Worm (Caenorhabditis elegans) whole organism, L4 larva: Measurements from ENCODE around the gene npp-15.
A peak's percentile ranks its signal among the peaks of the same experiment; 100 is the strongest.

ENCODE experiments used
- D1046.2 ChIP-seq: fragments of 200-800 bp; sonication (Bioruptor generic); IDR thresholded peaks from 2 replicates; pipeline ENCODE4 v1.3.6; 2022; ENCODE audit warnings: missing genetic modification characterization, missing compliant biosample characterization
- F26F4.8 ChIP-seq: fragments of 200-800 bp; sonication (Bioruptor generic); conservative IDR thresholded peaks from 2 replicates; pipeline ENCODE4 v1.3.6; 2022; ENCODE audit warnings: missing genetic modification characterization, missing compliant biosample characterization
- F44E2.7 ChIP-seq: fragments of 200-800 bp; sonication (Bioruptor generic); IDR thresholded peaks from 2 replicates; pipeline ENCODE4 v2.1.2; 2022; ENCODE audit warnings: missing genetic modification characterization, missing compliant biosample characterization
- F49E8.2 ChIP-seq: sonication (generic microtip); optimal IDR thresholded peaks from 2 replicates; lab custom pipeline; 2016; ENCODE audit warnings: missing compliant biosample characterization, mild to moderate bottlenecking, missing genetic modification characterization, borderline replicate concordance
- R02D3.7 ChIP-seq: fragments of 150-350 bp; sonication (generic microtip); optimal IDR thresholded peaks from 3 replicates; lab custom pipeline; 2014; ENCODE audit warnings: missing biosample characterization, missing genetic modification characterization
- T20F7.1 ChIP-seq: fragments of 200-800 bp; sonication (Bioruptor generic); optimal IDR thresholded peaks from 2 replicates; lab custom pipeline; 2018; ENCODE audit warnings: mild to moderate bottlenecking, missing genetic modification characterization, missing compliant biosample characterization
- T26A8.4 ChIP-seq: fragments of 200-800 bp; sonication (Bioruptor generic); IDR thresholded peaks from 2 replicates; pipeline ENCODE4 v1.3.6; 2022; ENCODE audit warnings: missing genetic modification characterization, missing compliant biosample characterization
- Y48G9A.11 ChIP-seq: fragments of 200-800 bp; sonication (Bioruptor generic); IDR thresholded peaks from 2 replicates; pipeline ENCODE4 v1.3.6; 2022; ENCODE audit warnings: missing genetic modification reagents, missing genetic modification characterization, missing compliant biosample characterization
- Y75B8A.6 ChIP-seq: fragments of 200-800 bp; sonication (Bioruptor generic); IDR thresholded peaks from 2 replicates; pipeline ENCODE4 v1.3.6; 2022; ENCODE audit warnings: missing genetic modification reagents, missing genetic modification characterization, missing compliant biosample characterization
- aly-2 ChIP-seq: sonication (generic microtip); optimal IDR thresholded peaks from 2 replicates; lab custom pipeline; 2018; ENCODE audit warnings: missing biosample characterization, missing genetic modification characterization
- arid-1 ChIP-seq: fragments of 200-800 bp; sonication (Bioruptor generic); conservative IDR thresholded peaks from 2 replicates; pipeline ENCODE4 v1.3.6; 2022; ENCODE audit warnings: missing genetic modification reagents, missing genetic modification characterization, missing compliant biosample characterization
- ceh-28 ChIP-seq: fragments of 150-350 bp; optimal IDR thresholded peaks from 2 replicates; lab custom pipeline; 2014; ENCODE audit warnings: missing biosample characterization, missing genetic modification reagents, missing genetic modification characterization
- ceh-44 ChIP-seq: fragments of 200-800 bp; sonication (Bioruptor generic); IDR thresholded peaks from 2 replicates; pipeline ENCODE4 v1.3.6; 2022; ENCODE audit warnings: missing genetic modification reagents, missing genetic modification characterization, missing compliant biosample characterization
- ceh-82 ChIP-seq: sonication (generic microtip); optimal IDR thresholded peaks from 2 replicates; lab custom pipeline; 2017; ENCODE audit warnings: missing biosample characterization, missing genetic modification characterization
- ces-1 ChIP-seq: fragments of 150-350 bp; sonication (generic microtip); optimal IDR thresholded peaks from 4 replicates; lab custom pipeline; 2014; ENCODE audit warnings: missing biosample characterization, missing genetic modification reagents, missing genetic modification characterization
- ctbp-1 ChIP-seq: fragments of 200-800 bp; sonication (Bioruptor generic); IDR thresholded peaks from 2 replicates; pipeline ENCODE4 v1.3.6; 2022; ENCODE audit warnings: missing genetic modification reagents, missing genetic modification characterization, missing compliant biosample characterization
- daf-12 ChIP-seq: fragments of 150-350 bp; optimal IDR thresholded peaks from 2 replicates; lab custom pipeline; 2014; ENCODE audit warnings: missing biosample characterization, missing genetic modification reagents, missing genetic modification characterization
- daf-19 ChIP-seq: fragments of 200-800 bp; sonication (Bioruptor generic); conservative IDR thresholded peaks from 2 replicates; pipeline ENCODE4 v1.3.6; 2022; ENCODE audit warnings: missing genetic modification characterization, missing compliant biosample characterization
- dmd-9 ChIP-seq: fragments of 200-800 bp; sonication (Bioruptor generic); IDR thresholded peaks from 2 replicates; pipeline ENCODE4 v1.3.6; 2022; ENCODE audit warnings: missing genetic modification reagents, missing genetic modification characterization, missing compliant biosample characterization
- hif-1 ChIP-seq, 2 experiments: sonication (generic microtip); optimal IDR thresholded peaks; 2 replicates each; lab custom pipeline; 2016 to 2017; ENCODE audit warnings: missing compliant biosample characterization in 2 of 2, missing genetic modification characterization in 2 of 2, missing genetic modification reagents in 2 of 2, missing genotype in 2 of 2, mild to moderate bottlenecking in 1 of 2
- hlh-30 ChIP-seq: sonication (generic microtip); optimal IDR thresholded peaks from 2 replicates; lab custom pipeline; 2017; ENCODE audit warnings: antibody characterized with exemption, mild to moderate bottlenecking, missing genetic modification characterization, missing compliant biosample characterization; ENCODE audit not compliant: insufficient read depth
- jun-1 ChIP-seq: fragments of 150-350 bp; optimal IDR thresholded peaks from 2 replicates; lab custom pipeline; 2014; ENCODE audit warnings: missing biosample characterization, missing genetic modification reagents, missing genetic modification characterization
- lim-7 ChIP-seq: fragments of 200-800 bp; sonication (Bioruptor generic); IDR thresholded peaks from 2 replicates; pipeline ENCODE4 v1.3.6; 2022; ENCODE audit warnings: missing genetic modification characterization, missing compliant biosample characterization
- lin-13 ChIP-seq: fragments of 150-350 bp; optimal IDR thresholded peaks from 2 replicates; lab custom pipeline; 2014; ENCODE audit warnings: missing biosample characterization, missing genetic modification reagents, missing genetic modification characterization
- lin-15B ChIP-seq: fragments of 150-350 bp; sonication (generic microtip); optimal IDR thresholded peaks from 3 replicates; lab custom pipeline; 2014; ENCODE audit warnings: missing biosample characterization, missing genetic modification characterization
- lin-39 ChIP-seq: fragments of 150-350 bp; optimal IDR thresholded peaks from 2 replicates; lab custom pipeline; 2014; ENCODE audit warnings: missing biosample characterization, missing genetic modification reagents, missing genetic modification characterization
- mep-1 ChIP-seq: fragments of 150-350 bp; sonication (generic microtip); optimal IDR thresholded peaks from 3 replicates; lab custom pipeline; 2014; ENCODE audit warnings: missing biosample characterization, missing genetic modification characterization
- mxl-3 ChIP-seq: fragments of 200-800 bp; sonication (Bioruptor generic); optimal IDR thresholded peaks from 2 replicates; lab custom pipeline; 2018; ENCODE audit warnings: mild to moderate bottlenecking, missing genetic modification characterization, missing compliant biosample characterization
- nhr-102 ChIP-seq: sonication (generic microtip); optimal IDR thresholded peaks from 2 replicates; lab custom pipeline; 2016; ENCODE audit warnings: mild to moderate bottlenecking, missing genetic modification characterization, moderate library complexity, missing compliant biosample characterization
- nhr-237 ChIP-seq: sonication (generic microtip); optimal IDR thresholded peaks from 2 replicates; lab custom pipeline; 2017; ENCODE audit warnings: missing biosample characterization, missing genetic modification characterization
- nhr-41 ChIP-seq: fragments of 200-800 bp; sonication (Bioruptor generic); IDR thresholded peaks from 2 replicates; pipeline ENCODE4 v1.3.6; 2022; ENCODE audit warnings: missing genetic modification reagents, missing genetic modification characterization, missing compliant biosample characterization
- nhr-42 ChIP-seq: fragments of 200-800 bp; sonication (Bioruptor generic); IDR thresholded peaks from 2 replicates; pipeline ENCODE4 v1.3.6; 2022; ENCODE audit warnings: missing genetic modification characterization, missing compliant biosample characterization
- pha-4 ChIP-seq, 2 experiments: fragments of 150-350 bp in 1 of 2; fragments of 200-800 bp in 1 of 2; sonication (Bioruptor generic) in 1 of 2; IDR thresholded peaks in 1 of 2; optimal IDR thresholded peaks in 1 of 2; 2 replicates each; pipeline versions ENCODE4 v1.3.6 to Lab custom; 2014 to 2022; ENCODE audit warnings: missing genetic modification characterization in 2 of 2, missing genetic modification reagents in 2 of 2, missing biosample characterization in 1 of 2, missing compliant biosample characterization in 1 of 2
- rbr-2 ChIP-seq: sonication (generic microtip); optimal IDR thresholded peaks from 2 replicates; lab custom pipeline; 2016; ENCODE audit warnings: missing genotype, missing genetic modification characterization, missing compliant biosample characterization
- saeg-2 ChIP-seq: fragments of 200-800 bp; sonication (Bioruptor generic); IDR thresholded peaks from 2 replicates; pipeline ENCODE4 v1.3.6; 2022; ENCODE audit warnings: missing genetic modification reagents, missing genetic modification characterization, missing compliant biosample characterization
- sdz-12 ChIP-seq: fragments of 200-800 bp; sonication (Bioruptor generic); optimal IDR thresholded peaks from 2 replicates; lab custom pipeline; 2018; ENCODE audit warnings: mild to moderate bottlenecking, missing genetic modification characterization, missing compliant biosample characterization
- spr-1 ChIP-seq: sonication (generic microtip); optimal IDR thresholded peaks from 2 replicates; lab custom pipeline; 2016; ENCODE audit warnings: mild to moderate bottlenecking, missing genetic modification characterization, missing compliant biosample characterization
- unc-130 ChIP-seq: sonication (generic microtip); optimal IDR thresholded peaks from 2 replicates; lab custom pipeline; 2016; ENCODE audit warnings: missing genetic modification reagents, missing genetic modification characterization, missing compliant biosample characterization
- unc-39 ChIP-seq: sonication (generic microtip); optimal IDR thresholded peaks from 2 replicates; lab custom pipeline; 2017; ENCODE audit warnings: missing biosample characterization, missing genetic modification characterization
- unc-62 ChIP-seq, 3 experiments: fragments of 150-350 bp in 1 of 3; sonication (generic microtip); optimal IDR thresholded peaks in 2 of 3; peaks in 1 of 3; 1 replicate in 1 of 3; 2 replicates in 2 of 3; lab custom pipeline; 2014 to 2017; ENCODE audit warnings: missing biosample characterization in 3 of 3, missing genetic modification characterization in 3 of 3, missing genetic modification reagents in 3 of 3, missing genotype in 1 of 3
- ztf-7 ChIP-seq: fragments of 150-350 bp; optimal IDR thresholded peaks from 2 replicates; lab custom pipeline; 2014; ENCODE audit warnings: missing biosample characterization, missing genetic modification characterization

The npp-15 gene

ce11 chrIII:7892333-7892732 lies 36.5 kb upstream of the npp-15 start:
- no peak for TF ChIP-seq R02D3.7 (tag; lab: Kevin White, UChicago)
- TF ChIP-seq lin-13 (GFP tag; lab: Kevin White, UChicago), result no peak
- no peak for TF ChIP-seq mep-1
- TF ChIP-seq pha-4 (GFP tag; IDR thresholded peaks at IDR 0.05; lab: Robert Waterston, UW), result no peak
- TF ChIP-seq pha-4 (tag; optimal IDR thresholded peaks at IDR 0.05; lab: Kevin White, UChicago), result no peak
- TF ChIP-seq nhr-42 (GFP tag; lab: Robert Waterston, UW), result no peak
- TF ChIP-seq hlh-30 (tag; lab: Kevin White, UChicago), result peak; percentile 12
- no peak for TF ChIP-seq ceh-28 (tag; lab: Kevin White, UChicago)
- TF ChIP-seq unc-62 (GFP tag; optimal IDR thresholded peaks at IDR 0.05 in 1 of 2; lab: Kevin White, UChicago), result peak in 1 of 2 experiments; percentile 79
- TF ChIP-seq unc-62 (tag; optimal IDR thresholded peaks at IDR 0.05; lab: Kevin White, UChicago), result no peak
- no peak for TF ChIP-seq daf-12 (tag; lab: Kevin White, UChicago)
- TF ChIP-seq mxl-3 (GFP tag; lab: Kevin White, UChicago), result no peak
- no peak for TF ChIP-seq lim-7 (GFP tag; lab: Robert Waterston, UW)

ce11 chrIII:7893224-7893623 lies 35.6 kb upstream of the npp-15 start:
- TF ChIP-seq F26F4.8 (GFP tag; lab: Robert Waterston, UW) (no peak), daf-12 (tag; lab: Kevin White, UChicago) (no peak), aly-2 (no peak), rbr-2 (no peak), daf-19 (GFP tag; lab: Robert Waterston, UW) (no peak), lin-39 (tag; lab: Kevin White, UChicago) (no peak), jun-1 (tag; lab: Kevin White, UChicago) (no peak), Y48G9A.11 (GFP tag; lab: Robert Waterston, UW) (no peak), ctbp-1 (GFP tag; lab: Robert Waterston, UW) (no peak), F49E8.2 (tag; lab: Kevin White, UChicago) (no peak), spr-1 (tag; lab: Kevin White, UChicago) (no peak), nhr-102 (tag; lab: Kevin White, UChicago) (no peak), Y75B8A.6 (GFP tag; lab: Robert Waterston, UW) (no peak), ceh-44 (GFP tag; lab: Robert Waterston, UW) (no peak), dmd-9 (GFP tag; lab: Robert Waterston, UW) (no peak)

ce11 chrIII:7894724-7895123 lies 34.1 kb upstream of the npp-15 start, which contains the start of gene ZK688.4:
Gene ZK688.4, plus strand, starts transcription at chrIII:7895024.
- TF ChIP-seq hif-1 (tag; optimal IDR thresholded peaks at IDR 0.05; lab: Kevin White, UChicago) (no peak), unc-130 (GFP tag; lab: Kevin White, UChicago) (no peak), ces-1 (GFP tag; lab: Kevin White, UChicago) (no peak), arid-1 (GFP tag; lab: Robert Waterston, UW) (no peak), ztf-7 (no peak), saeg-2 (GFP tag; lab: Robert Waterston, UW) (no peak), nhr-237 (no peak), D1046.2 (no peak), nhr-41 (GFP tag; lab: Robert Waterston, UW) (no peak), F44E2.7 (GFP tag; lab: Robert Waterston, UW) (no peak), unc-62 (GFP tag; optimal IDR thresholded peaks at IDR 0.05 in 1 of 2; lab: Kevin White, UChicago) (no peak), unc-62 (tag; optimal IDR thresholded peaks at IDR 0.05; lab: Kevin White, UChicago) (no peak), lin-15B (tag; lab: Kevin White, UChicago) (no peak), unc-39 (tag; lab: Kevin White, UChicago) (no peak), sdz-12 (GFP tag; lab: Kevin White, UChicago) (no peak), T20F7.1 (GFP tag; lab: Kevin White, UChicago) (no peak), ctbp-1 (GFP tag; lab: Robert Waterston, UW) (no peak), ceh-82 (no peak), T26A8.4 (no peak)
